Worm (Caenorhabditis elegans): Measurements from ENCODE around the gene F28F5.6.

Gene F28F5.6

DNA sequence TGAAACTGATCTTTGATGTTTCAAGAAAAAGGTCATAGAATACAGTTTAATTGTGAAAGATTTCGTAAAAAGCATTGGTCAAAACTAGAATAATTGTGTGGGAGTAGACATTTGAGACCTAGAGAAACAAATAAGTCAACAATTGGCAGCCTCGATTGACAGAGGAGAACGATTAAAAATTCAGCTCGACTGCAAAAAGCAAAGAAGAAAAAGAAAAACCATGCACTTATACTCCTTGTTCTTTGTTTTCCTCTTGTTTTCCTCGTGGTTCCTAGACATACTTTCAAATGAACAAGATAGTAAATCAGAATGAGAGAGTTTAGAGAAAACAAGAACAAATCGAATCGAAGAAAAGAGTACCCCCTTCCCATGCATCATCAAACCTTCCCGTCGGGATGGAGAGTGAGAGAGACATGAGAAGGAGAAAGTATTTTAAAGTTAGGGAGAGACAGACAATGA lies 38.2 kb upstream of the F28F5.6 start (continued):
- TF ChIP-seq zfp-2 (tag; optimal IDR thresholded peaks at IDR 0.05) (no peak), zip-11 (GFP tag; IDR thresholded peaks at IDR 0.05) (no peak), zag-1 (tag; optimal IDR thresholded peaks at IDR 0.05) (no peak), nhr-10 (tag; optimal IDR thresholded peaks at IDR 0.05) (peak; percentile 69), ceh-82 (tag; optimal IDR thresholded peaks at IDR 0.05) (no peak), egl-27 (tag; optimal IDR thresholded peaks at IDR 0.05) (no peak), vab-7 (GFP tag; IDR thresholded peaks at IDR 0.05) (no peak), ztf-7 (tag; optimal IDR thresholded peaks at IDR 0.05) (no peak), saeg-2 (GFP tag; IDR thresholded peaks at IDR 0.05) (no peak), tra-1 (GFP tag; IDR thresholded peaks at IDR 0.05) (0 out of 2 replicates have a peak, but pooled peaks have one; percentile 15), mdl-1 (tag; optimal IDR thresholded peaks at IDR 0.05) (peak; percentile 65 to 86), lin-38 (GFP tag; IDR thresholded peaks at IDR 0.05) (peak; percentile 23; the same call in 1 of the 2 replicates), ceh-44 (GFP tag; IDR thresholded peaks at IDR 0.05) (no peak), spr-1 (tag; optimal IDR thresholded peaks at IDR 0.05) (no peak), nhr-77 (tag; optimal IDR thresholded peaks at IDR 0.05) (peak; percentile 71), duxl-1 (tag; optimal IDR thresholded peaks at IDR 0.05; ENCODE audit: poor library complexity) (peak; percentile 19), nhr-48 (tag; optimal IDR thresholded peaks at IDR 0.05) (peak; percentile 70), mep-1 (tag; optimal IDR thresholded peaks at IDR 0.05) (peak; percentile 63), jun-1 (tag; optimal IDR thresholded peaks at IDR 0.05) (peak; percentile 43), dpl-1 (GFP tag; optimal IDR thresholded peaks at IDR 0.05) (peak; percentile 16), egl-43 (GFP tag; IDR thresholded peaks at IDR 0.05) (no peak), mxl-3 (GFP tag; optimal IDR thresholded peaks at IDR 0.05) (peak; percentile 10), sdz-12 (GFP tag; optimal IDR thresholded peaks at IDR 0.05) (no peak), lin-39 (tag; optimal IDR thresholded peaks at IDR 0.05) (no peak), hlh-30 (tag; optimal IDR thresholded peaks at IDR 0.05; ENCODE audit: insufficient read depth) (peak; percentile 74), nhr-11 (tag; optimal IDR thresholded peaks at IDR 0.05) (peak; percentile 43), ces-1 (GFP tag; optimal IDR thresholded peaks at IDR 0.05) (no peak), fos-1 (tag; optimal IDR thresholded peaks at IDR 0.05) (no peak), nhr-28 (tag; optimal IDR thresholded peaks at IDR 0.05) (peak; percentile 71), hif-1 (tag; optimal IDR thresholded peaks at IDR 0.05) (peak in 1 of 2 experiments; percentile 7), php-3 (GFP tag; IDR thresholded peaks at IDR 0.05) (no peak), zfp-3 (GFP tag; conservative IDR thresholded peaks at IDR 0.05) (no peak), madf-5 (GFP tag; IDR thresholded peaks at IDR 0.05) (no peak)

DNA sequence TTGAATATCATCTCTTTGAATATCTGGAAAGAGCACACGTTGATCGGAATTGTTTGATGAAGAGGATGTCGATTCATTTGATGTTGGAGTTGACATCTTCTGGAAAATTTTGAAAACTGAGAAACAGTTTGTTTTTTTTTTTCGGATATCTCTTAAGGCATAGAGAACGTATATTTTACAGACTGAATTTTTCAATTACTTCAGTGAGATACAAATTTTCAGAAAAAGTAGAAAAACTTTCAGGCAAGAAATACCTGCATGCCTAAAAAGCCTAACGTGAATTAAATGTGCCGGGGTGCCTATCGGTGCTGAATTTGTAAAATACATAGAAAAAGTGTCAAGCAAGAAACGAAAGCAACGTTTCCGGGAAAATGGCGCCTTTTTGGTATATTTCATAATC lies 37.5 kb upstream of the F28F5.6 start, which contains the start of gene zak-1:
Gene zak-1, minus strand, starts transcription at position 101 of the 400 bp plus-strand sequence.
- TF ChIP-seq nhr-76 (tag; optimal IDR thresholded peaks at IDR 0.05) = no peak
- no peak for TF ChIP-seq nhr-6 (tag; optimal IDR thresholded peaks at IDR 0.05)
- peak; percentile 67 for TF ChIP-seq aha-1 (tag)

DNA sequence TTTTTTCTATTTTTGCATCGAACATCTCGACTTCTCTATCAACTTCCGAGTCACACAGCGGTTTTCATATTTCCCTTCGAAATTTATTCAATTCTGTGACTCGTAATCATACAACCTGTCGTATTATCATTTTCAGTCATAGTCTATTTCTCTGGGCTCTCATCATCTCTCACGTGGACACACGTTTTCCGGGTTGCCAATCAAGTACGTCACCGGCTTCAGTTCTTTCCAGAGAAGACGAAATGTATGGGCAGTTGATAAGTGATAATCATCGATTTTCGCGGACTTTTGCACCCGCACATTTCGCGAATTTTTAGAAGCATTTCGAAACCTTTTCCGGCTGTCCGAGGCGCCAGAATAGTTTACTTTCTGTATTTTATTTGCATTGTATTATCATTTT lies 31.1 kb upstream of the F28F5.6 start, which contains the start of gene srv-1:
Gene srv-1, plus strand, starts transcription at position 131 of the 400 bp plus-strand sequence.
- no peak for TF ChIP-seq daf-12 (tag; optimal IDR thresholded peaks at IDR 0.05)
- TF ChIP-seq zag-1 (tag; optimal IDR thresholded peaks at IDR 0.05) = no peak
- TF ChIP-seq dmd-9 (GFP tag; IDR thresholded peaks at IDR 0.05) = no peak
- no peak for TF ChIP-seq spr-3 (GFP tag; optimal IDR thresholded peaks at IDR 0.05)
- TF ChIP-seq hmg-1.1 (GFP tag; IDR thresholded peaks at IDR 0.05) = no peak
- TF ChIP-seq zip-11 (GFP tag; IDR thresholded peaks at IDR 0.05) = no peak
- TF ChIP-seq madf-9 (GFP tag; conservative IDR thresholded peaks at IDR 0.05) = no peak
- peak in 1 of 2 experiments; percentile 52 for TF ChIP-seq mdl-1 (tag; optimal IDR thresholded peaks at IDR 0.05)
- TF ChIP-seq F49E8.2 (tag; optimal IDR thresholded peaks at IDR 0.05; ENCODE audit: borderline replicate concordance) = no peak
- TF ChIP-seq ceh-28 (tag; optimal IDR thresholded peaks at IDR 0.05) = no peak
- TF ChIP-seq zfp-3 (GFP tag; conservative IDR thresholded peaks at IDR 0.05) = no peak
- TF ChIP-seq F10B5.3 (tag; optimal IDR thresholded peaks at IDR 0.05) = no peak
- TF ChIP-seq egl-27 (tag; optimal IDR thresholded peaks at IDR 0.05) = no peak
- TF ChIP-seq zfp-2 (tag; optimal IDR thresholded peaks at IDR 0.05) = no peak
- TF ChIP-seq mxl-3 (GFP tag; optimal IDR thresholded peaks at IDR 0.05) = peak; percentile 24
- peak; percentile 65 for TF ChIP-seq nhr-102 (tag; optimal IDR thresholded peaks at IDR 0.05)
- no peak for TF ChIP-seq lin-15B (tag; optimal IDR thresholded peaks at IDR 0.05)
- TF ChIP-seq lin-13 (GFP tag; optimal IDR thresholded peaks at IDR 0.05) = no peak
- no peak for TF ChIP-seq Y48G9A.11 (GFP tag; IDR thresholded peaks at IDR 0.05)
- TF ChIP-seq aha-1 (tag) = no peak
- no peak for TF ChIP-seq ces-1 (GFP tag; optimal IDR thresholded peaks at IDR 0.05)
- TF ChIP-seq jun-1 (tag; optimal IDR thresholded peaks at IDR 0.05) = no peak
- TF ChIP-seq spr-1 (tag; optimal IDR thresholded peaks at IDR 0.05) = no peak
- TF ChIP-seq skn-1 (tag; optimal IDR thresholded peaks at IDR 0.05) = no peak
- peak; percentile 93 for TF ChIP-seq nhr-48 (tag; optimal IDR thresholded peaks at IDR 0.05)

All from whole organism, L4 larva.